Fruit fly (Drosophila melanogaster) whole organism, embryonic: Measurements from ENCODE around the gene Ocrl.

Experiments used
- ATbp ChIP-seq: fragments of 200-800 bp; sonication (Bioruptor generic); optimal IDR thresholded peaks from 2 replicates; lab custom pipeline; 2017; ENCODE audit warnings: missing biosample characterization, mild to moderate bottlenecking, missing genetic modification characterization, missing genetic modification reagents
- Antp ChIP-seq: fragments of 200-800 bp; sonication (Bioruptor generic); optimal IDR thresholded peaks from 3 replicates; lab custom pipeline; 2016; ENCODE audit warnings: missing biosample characterization, missing genetic modification characterization
- Asciz ChIP-seq: fragments of 200-800 bp; sonication (Bioruptor generic); optimal IDR thresholded peaks from 2 replicates; lab custom pipeline; 2017; ENCODE audit warnings: missing biosample characterization, mild to moderate bottlenecking, missing genetic modification characterization, missing genetic modification reagents
- CG1024 ChIP-seq: fragments of 200-800 bp; sonication (Bioruptor generic); IDR thresholded peaks from 2 replicates; pipeline ENCODE4 v1.3.6; 2022; ENCODE audit warnings: missing biosample characterization, missing genetic modification characterization
- CG10979 ChIP-seq: fragments of 200-800 bp; sonication (Bioruptor generic); optimal IDR thresholded peaks from 2 replicates; lab custom pipeline; 2018; ENCODE audit warnings: missing biosample characterization, mild to moderate bottlenecking, missing genetic modification characterization, moderate library complexity
- CG11398 ChIP-seq: fragments of 200-800 bp; sonication (Bioruptor generic); optimal IDR thresholded peaks from 2 replicates; lab custom pipeline; 2016; ENCODE audit warnings: missing biosample characterization, missing genetic modification characterization
- CG13287 ChIP-seq: fragments of 200-800 bp; sonication (Bioruptor generic); IDR thresholded peaks from 2 replicates; pipeline ENCODE4 v1.3.6; 2022; ENCODE audit warnings: missing biosample characterization, missing genetic modification characterization; ENCODE audit not compliant: partially characterized antibody
- CG13424 ChIP-seq: fragments of 200-800 bp; sonication (Bioruptor generic); optimal IDR thresholded peaks from 2 replicates; lab custom pipeline; 2019; ENCODE audit warnings: missing biosample characterization, mild to moderate bottlenecking, missing genetic modification characterization, moderate library complexity
- CG14441 ChIP-seq: fragments of 200-800 bp; sonication (Bioruptor generic); IDR thresholded peaks from 2 replicates; pipeline ENCODE4 v1.3.6; 2022; ENCODE audit warnings: missing biosample characterization, missing genetic modification characterization
- CG15011 ChIP-seq: fragments of 200-800 bp; sonication (Bioruptor generic); optimal IDR thresholded peaks from 3 replicates; lab custom pipeline; 2018; ENCODE audit warnings: missing biosample characterization, mild to moderate bottlenecking, missing genetic modification characterization
- CG1529 ChIP-seq: fragments of 200-800 bp; sonication (Bioruptor generic); optimal IDR thresholded peaks from 3 replicates; lab custom pipeline; 2018; ENCODE audit warnings: missing biosample characterization, missing genetic modification characterization
- CG15514 ChIP-seq: fragments of 200-800 bp; sonication (Bioruptor generic); optimal IDR thresholded peaks from 3 replicates; lab custom pipeline; 2017; ENCODE audit warnings: missing biosample characterization, missing genetic modification characterization, mild to moderate bottlenecking, moderate library complexity, missing genetic modification reagents
- CG1647 ChIP-seq: fragments of 200-800 bp; sonication (Bioruptor generic); optimal IDR thresholded peaks from 3 replicates; lab custom pipeline; 2016; ENCODE audit warnings: missing biosample characterization, missing genetic modification characterization
- CG16863 ChIP-seq: fragments of 200-800 bp; sonication (Bioruptor generic); optimal IDR thresholded peaks from 3 replicates; lab custom pipeline; 2016; ENCODE audit warnings: missing biosample characterization, missing genetic modification characterization
- CG18011 ChIP-seq: fragments of 200-800 bp; sonication (Bioruptor generic); optimal IDR thresholded peaks from 2 replicates; lab custom pipeline; 2017; ENCODE audit warnings: missing biosample characterization, missing genetic modification characterization, mild to moderate bottlenecking, moderate library complexity, missing genotype
- CG18476 ChIP-seq: fragments of 200-800 bp; sonication (Bioruptor generic); optimal IDR thresholded peaks from 2 replicates; lab custom pipeline; 2016; ENCODE audit warnings: missing biosample characterization, mild to moderate bottlenecking, missing genetic modification characterization
- CG2116 ChIP-seq: fragments of 200-800 bp; sonication (Bioruptor generic); optimal IDR thresholded peaks from 3 replicates; lab custom pipeline; 2018; ENCODE audit warnings: missing biosample characterization, mild to moderate bottlenecking, missing genetic modification characterization
- CG2202 ChIP-seq: fragments of 200-800 bp; sonication (Bioruptor generic); optimal IDR thresholded peaks from 2 replicates; lab custom pipeline; 2018; ENCODE audit warnings: missing biosample characterization, mild to moderate bottlenecking, missing genetic modification characterization
- CG2875 ChIP-seq: fragments of 200-800 bp; sonication (Bioruptor generic); optimal IDR thresholded peaks from 2 replicates; lab custom pipeline; 2017; ENCODE audit warnings: missing biosample characterization, mild to moderate bottlenecking, missing genetic modification characterization, missing genetic modification reagents
- CG2889 ChIP-seq: fragments of 200-800 bp; sonication (Bioruptor generic); IDR thresholded peaks from 3 replicates; pipeline ENCODE4 v1.3.6; 2022; ENCODE audit warnings: missing biosample characterization, missing genetic modification characterization
- CG3281 ChIP-seq: fragments of 200-800 bp; sonication (Bioruptor generic); optimal IDR thresholded peaks from 3 replicates; lab custom pipeline; 2017; ENCODE audit warnings: missing biosample characterization, mild to moderate bottlenecking, missing genetic modification characterization
- CG33213 ChIP-seq: fragments of 200-800 bp; sonication (Bioruptor generic); optimal IDR thresholded peaks from 3 replicates; lab custom pipeline; 2016; ENCODE audit warnings: missing biosample characterization, missing genetic modification characterization
- CG3726 ChIP-seq: fragments of 200-800 bp; sonication (Bioruptor generic); IDR thresholded peaks from 3 replicates; pipeline ENCODE4, ENCODE4 v1.3.6; 2022; ENCODE audit warnings: missing biosample characterization, missing genetic modification characterization
- CG43689 ChIP-seq: fragments of 200-800 bp; sonication (Bioruptor generic); IDR thresholded peaks from 2 replicates; pipeline ENCODE4 v1.3.6; 2022; ENCODE audit warnings: missing biosample characterization, missing genetic modification characterization
- CG5180 ChIP-seq: fragments of 200-800 bp; sonication (Bioruptor generic); optimal IDR thresholded peaks from 3 replicates; lab custom pipeline; 2017; ENCODE audit warnings: missing biosample characterization, missing genetic modification characterization, mild to moderate bottlenecking, moderate library complexity, missing genetic modification reagents
- CG8290 ChIP-seq, 3 experiments: fragments of 200-800 bp; sonication (Bioruptor generic); optimal IDR thresholded peaks; 2 replicates each; lab custom pipeline; 2016 to 2019; ENCODE audit warnings: missing biosample characterization in 3 of 3, missing genetic modification characterization in 3 of 3, mild to moderate bottlenecking in 2 of 3, moderate library complexity in 1 of 3
- CG8478 ChIP-seq: fragments of >200 bp; optimal IDR thresholded peaks from 2 replicates; lab custom pipeline; 2018
- D19A ChIP-seq: fragments of 200-800 bp; optimal IDR thresholded peaks from 3 replicates; lab custom pipeline; 2019; ENCODE audit warnings: missing biosample characterization, mild to moderate bottlenecking, missing genetic modification characterization, moderate library complexity
- Dref ChIP-seq: fragments of 200-800 bp; sonication (Bioruptor generic); IDR thresholded peaks from 2 replicates; pipeline ENCODE4 v1.3.6; 2022; ENCODE audit warnings: missing biosample characterization, missing genetic modification characterization
- Gsc ChIP-seq: fragments of 200-800 bp; sonication (Bioruptor generic); IDR thresholded peaks from 2 replicates; pipeline ENCODE4 v1.3.6; 2022; ENCODE audit warnings: missing biosample characterization, missing genetic modification characterization
- H15 ChIP-seq: fragments of 200-800 bp; sonication (Bioruptor generic); IDR thresholded peaks from 3 replicates; pipeline ENCODE4 v1.3.6; 2022; ENCODE audit warnings: missing biosample characterization, missing genetic modification characterization
- NFAT ChIP-seq: fragments of 200-800 bp; sonication (Bioruptor generic); IDR thresholded peaks from 2 replicates; pipeline ENCODE4 v1.3.6; 2022; ENCODE audit warnings: missing biosample characterization, missing genetic modification characterization
- NK7.1 ChIP-seq: fragments of 200-800 bp; sonication (Bioruptor generic); optimal IDR thresholded peaks from 3 replicates; lab custom pipeline; 2016; ENCODE audit warnings: missing biosample characterization, missing genetic modification characterization
- Oaz ChIP-seq: fragments of 200-800 bp; sonication (Bioruptor generic); IDR thresholded peaks from 2 replicates; pipeline ENCODE4 v1.3.6; 2022; ENCODE audit warnings: missing biosample characterization, missing genetic modification characterization
- Rfx ChIP-seq: fragments of 200-800 bp; sonication (Bioruptor generic); IDR thresholded peaks from 2 replicates; pipeline ENCODE4 v1.3.6; 2022; ENCODE audit warnings: missing biosample characterization, missing genetic modification characterization
- Rx ChIP-seq: fragments of 200-800 bp; sonication (Bioruptor generic); IDR thresholded peaks from 2 replicates; pipeline ENCODE4 v1.3.6; 2022; ENCODE audit warnings: missing biosample characterization, missing genetic modification characterization
- Scr ChIP-seq: fragments of 200-800 bp; sonication (Bioruptor generic); IDR thresholded peaks from 2 replicates; pipeline ENCODE4 v1.3.6; 2022; ENCODE audit warnings: missing biosample characterization, missing genetic modification characterization; ENCODE audit not compliant: partially characterized antibody
- ab ChIP-seq: fragments of 200-800 bp; sonication (Bioruptor generic); optimal IDR thresholded peaks from 2 replicates; lab custom pipeline; 2016; ENCODE audit warnings: missing biosample characterization, missing genetic modification characterization
- ap ChIP-seq: fragments of 200-800 bp; sonication (Bioruptor generic); IDR thresholded peaks from 2 replicates; pipeline ENCODE4 v1.3.6; 2022; ENCODE audit warnings: missing biosample characterization, missing genetic modification characterization
- br ChIP-seq: fragments of >200 bp; optimal IDR thresholded peaks from 2 replicates; lab custom pipeline; 2017
- cas ChIP-seq: fragments of 200-800 bp; sonication (Bioruptor generic); IDR thresholded peaks from 2 replicates; pipeline ENCODE4 v1.3.6; 2022; ENCODE audit warnings: missing biosample characterization, missing genetic modification characterization
- corto ChIP-seq: fragments of 200-800 bp; sonication (Bioruptor generic); optimal IDR thresholded peaks from 2 replicates; lab custom pipeline; 2016; ENCODE audit warnings: missing biosample characterization, mild to moderate bottlenecking, missing genetic modification characterization, moderate library complexity
- da ChIP-seq: fragments of 200-800 bp; sonication (Bioruptor generic); optimal IDR thresholded peaks from 2 replicates; lab custom pipeline; 2016; ENCODE audit warnings: missing biosample characterization, missing genetic modification characterization
- en ChIP-seq: fragments of 200-800 bp; sonication (Bioruptor generic); optimal IDR thresholded peaks from 2 replicates; lab custom pipeline; 2016; ENCODE audit warnings: missing biosample characterization, missing genetic modification characterization
- eve ChIP-seq, 2 experiments: fragments of >200 bp; optimal IDR thresholded peaks; 2 replicates each; lab custom pipeline; 2017; ENCODE audit warnings: missing biosample characterization in 2 of 2, missing genetic modification characterization in 2 of 2
- gro ChIP-seq: fragments of 200-800 bp; sonication (Bioruptor generic); optimal IDR thresholded peaks from 2 replicates; lab custom pipeline; 2016; ENCODE audit warnings: missing biosample characterization, missing genetic modification characterization
- hth ChIP-seq: fragments of >200 bp; optimal IDR thresholded peaks from 2 replicates; lab custom pipeline; 2017; ENCODE audit warnings: inconsistent platforms
- phol ChIP-seq: fragments of 200-800 bp; sonication (Bioruptor generic); optimal IDR thresholded peaks from 3 replicates; lab custom pipeline; 2018; ENCODE audit warnings: missing biosample characterization, mild to moderate bottlenecking, missing genetic modification characterization, moderate library complexity
- ro ChIP-seq: fragments of 200-800 bp; sonication (Bioruptor generic); IDR thresholded peaks from 2 replicates; pipeline ENCODE4 v1.3.6; 2022; ENCODE audit warnings: missing biosample characterization, missing genetic modification characterization
- vfl ChIP-seq: fragments of 200-800 bp; sonication (Bioruptor generic); optimal IDR thresholded peaks from 2 replicates; lab custom pipeline; 2016; ENCODE audit warnings: missing biosample characterization, missing genetic modification characterization
- wek ChIP-seq: fragments of 200-800 bp; sonication (Bioruptor generic); optimal IDR thresholded peaks from 3 replicates; lab custom pipeline; 2018; ENCODE audit warnings: missing biosample characterization, mild to moderate bottlenecking, missing genetic modification characterization, moderate library complexity
- zfh2 ChIP-seq: fragments of 200-800 bp; sonication (Bioruptor generic); optimal IDR thresholded peaks from 2 replicates; lab custom pipeline; 2016; ENCODE audit warnings: missing biosample characterization, missing genetic modification characterization

Ocrl gene

DNA sequence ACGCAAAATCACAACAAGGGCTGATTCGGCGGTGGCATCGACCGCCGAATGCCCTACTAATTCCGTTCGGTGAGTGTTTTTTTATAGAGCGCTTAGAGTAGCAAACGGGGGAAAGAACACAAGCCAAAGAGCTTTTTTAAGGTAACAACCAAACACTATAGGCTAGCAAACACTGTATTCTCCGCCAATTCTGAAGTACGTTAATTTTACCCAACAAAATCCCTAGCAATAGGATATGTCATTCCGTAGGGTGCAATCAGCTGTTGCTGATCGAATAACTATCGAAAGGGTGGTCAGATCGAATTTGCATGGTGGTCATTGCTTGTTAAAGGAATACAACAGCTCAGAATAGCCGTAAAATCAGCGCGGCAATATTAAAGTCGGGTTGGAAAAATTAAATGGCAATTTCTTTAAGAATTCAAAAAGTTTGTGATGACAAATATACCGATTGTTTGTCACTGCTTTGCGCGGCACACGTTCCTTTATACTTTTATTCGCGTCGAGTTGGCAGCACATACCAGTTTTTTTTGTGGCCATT is 15.0 kb upstream of the Ocrl start, which contains the start of gene mip130 (continued):
- TF ChIP-seq CG10979 (peak; percentile 36), vfl (GFP tag; lab: Kevin White, UChicago) (no peak), CG1529 (GFP tag; lab: Kevin White, UChicago) (no peak), hth (lab: Kevin White, UChicago) (no peak), Rfx (peak; percentile 38), CG8478 (no peak), da (GFP tag; lab: Kevin White, UChicago) (no peak), corto (GFP tag; lab: Kevin White, UChicago) (no peak), ATbp (peak; percentile 53), CG3281 (GFP tag; lab: Kevin White, UChicago) (peak; percentile 41), CG2202 (tag; lab: Kevin White, UChicago) (no peak), CG14441 (GFP tag; lab: Robert Waterston, UW) (peak; percentile 49; the same call in 1 of the 2 replicates), zfh2 (peak; percentile 21), CG11398 (GFP tag; lab: Kevin White, UChicago) (no peak), CG33213 (GFP tag; lab: Kevin White, UChicago) (no peak), CG2889 (GFP tag; lab: Robert Waterston, UW) (no peak), ab (GFP tag; lab: Kevin White, UChicago) (no peak), CG13287 (GFP tag; lab: Robert Waterston, UW) (peak; percentile 81), Dref (GFP tag; lab: Robert Waterston, UW) (peak; percentile 52), gro (GFP tag; lab: Kevin White, UChicago) (no peak), ap (GFP tag; lab: Robert Waterston, UW) (no peak), phol (tag; lab: Kevin White, UChicago) (peak; percentile 40), eve (GFP tag; optimal IDR thresholded peaks at IDR 0.05; lab: Kevin White, UChicago) (no peak), ro (GFP tag; lab: Robert Waterston, UW) (no peak), CG1024 (GFP tag; lab: Robert Waterston, UW) (0 out of 2 replicates have a peak, but pooled peaks have one; percentile 36), Rx (GFP tag; lab: Robert Waterston, UW) (no peak), CG16863 (GFP tag; lab: Kevin White, UChicago) (no peak), NK7.1 (no peak), Antp (GFP tag; lab: Kevin White, UChicago) (peak; percentile 47), CG18476 (GFP tag; lab: Kevin White, UChicago) (peak; percentile 12), CG13424 (peak; percentile 35), CG3726 (GFP tag; lab: Robert Waterston, UW) (no peak), CG1647 (GFP tag; lab: Kevin White, UChicago) (peak; percentile 5), CG2875 (no peak), CG15514 (GFP tag; lab: Kevin White, UChicago) (no peak), wek (no peak), cas (GFP tag; lab: Robert Waterston, UW) (no peak), Scr (GFP tag; lab: Robert Waterston, UW) (peak; percentile 78), Oaz (GFP tag; lab: Robert Waterston, UW) (0 out of 2 replicates have a peak, but pooled peaks have one; percentile 16), CG8290 (GFP tag; optimal IDR thresholded peaks at IDR 0.05; lab: Kevin White, UChicago) (no peak), CG8290 (tag; optimal IDR thresholded peaks at IDR 0.05; lab: Kevin White, UChicago) (no peak), en (GFP tag; lab: Kevin White, UChicago) (no peak), Asciz (no peak), H15 (GFP tag; lab: Robert Waterston, UW) (0 out of 3 replicates have a peak, but pooled peaks have one; percentile 33), D19A (peak; percentile 91), CG18011 (GFP tag; lab: Kevin White, UChicago) (no peak), Gsc (GFP tag; lab: Robert Waterston, UW) (no peak), CG43689 (GFP tag; lab: Robert Waterston, UW) (no peak), br (lab: Kevin White, UChicago) (no peak), CG2116 (GFP tag; lab: Kevin White, UChicago) (peak; percentile 47), NFAT (GFP tag; lab: Robert Waterston, UW) (peak; percentile 32; the same call in 1 of the 2 replicates), CG5180 (GFP tag; lab: Kevin White, UChicago) (no peak), CG15011 (no peak)
